Fruit fly (Drosophila melanogaster) Kc167 (cell line): Measurements from ENCODE around the gene RhoBTB.

Source experiments
- Myc ChIP-seq: fragments of >200 bp; optimal IDR thresholded peaks from 2 replicates; lab custom pipeline; 2017; ENCODE audit warnings: missing external identifiers
- Sin3A ChIP-seq: fragments of >200 bp; optimal IDR thresholded peaks from 2 replicates; lab custom pipeline; 2018; ENCODE audit warnings: missing external identifiers
- h ChIP-seq: fragments of >200 bp; optimal IDR thresholded peaks from 3 replicates; lab custom pipeline; 2018; ENCODE audit warnings: missing external identifiers
- insv ChIP-seq: fragments of >200 bp; optimal IDR thresholded peaks from 3 replicates; lab custom pipeline; 2018; ENCODE audit warnings: missing external identifiers
- psq ChIP-seq: fragments of >200 bp; optimal IDR thresholded peaks from 2 replicates; lab custom pipeline; 2017; ENCODE audit warnings: missing external identifiers
- ttk ChIP-seq: sonication (Bioruptor generic); optimal IDR thresholded peaks from 2 replicates; lab custom pipeline; 2017; ENCODE audit warnings: missing external identifiers

Gene RhoBTB

DNA sequence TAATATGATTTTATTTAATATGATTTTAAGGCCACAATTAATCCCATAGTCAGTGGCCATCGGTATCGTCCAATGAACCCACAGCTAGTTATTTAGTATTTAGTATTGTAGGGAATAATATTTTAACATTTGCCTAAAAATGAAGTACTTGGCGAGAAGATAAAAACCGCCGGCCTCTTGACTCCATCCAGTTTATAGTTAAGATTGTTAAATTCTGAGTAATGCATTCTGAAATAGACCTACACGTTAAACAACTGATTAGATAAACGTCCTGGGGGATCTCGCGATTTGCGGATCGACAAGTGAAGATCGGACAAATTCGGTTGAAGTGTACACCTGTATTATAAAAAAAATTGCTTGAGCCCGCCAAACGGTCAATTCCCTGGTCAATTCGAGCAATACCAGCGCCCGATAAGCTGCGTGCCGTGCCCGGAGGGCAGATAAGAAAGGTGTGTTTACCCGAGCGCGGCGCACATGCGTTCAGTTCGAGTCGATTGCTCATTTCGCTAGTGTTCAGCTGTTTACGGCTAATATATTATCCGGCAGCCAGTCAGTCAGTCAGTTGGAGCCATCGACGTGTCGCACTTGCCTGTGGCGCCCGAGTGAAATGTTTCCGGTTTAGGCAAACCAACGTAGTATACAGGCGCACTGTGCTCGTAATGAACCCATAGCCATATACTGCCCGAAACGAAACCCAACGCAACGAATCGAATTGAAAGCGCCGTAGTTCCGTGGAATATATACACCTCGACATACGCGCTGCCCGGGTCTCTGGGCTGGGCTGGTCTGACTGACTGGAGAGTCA is 11.2 kb downstream of the RhoBTB start:
- TF ChIP-seq ttk (lab: Kevin White, UChicago): no peak
- no peak for TF ChIP-seq insv (lab: Kevin White, UChicago)
- TF ChIP-seq h (lab: Kevin White, UChicago): no peak
- no peak for TF ChIP-seq Myc (lab: Kevin White, UChicago)
- TF ChIP-seq Sin3A (lab: Kevin White, UChicago): no peak
- TF ChIP-seq psq (lab: Kevin White, UChicago): no peak

DNA sequence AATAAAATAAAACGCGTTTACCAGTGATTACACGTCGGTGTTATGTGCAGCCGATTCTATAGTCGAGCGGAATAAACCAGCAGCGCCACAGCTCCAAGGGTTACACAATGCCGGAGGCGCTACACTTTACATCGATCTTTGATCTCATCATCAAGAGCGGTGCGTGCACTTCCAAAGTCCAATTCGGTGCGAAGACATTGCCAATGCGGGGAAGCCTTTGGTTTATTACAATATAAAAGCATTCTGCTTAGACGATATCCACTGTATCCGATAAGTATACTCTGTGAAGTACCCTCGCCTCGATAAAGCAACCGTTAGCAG is 11.8 kb downstream of the RhoBTB start:
- TF ChIP-seq insv (lab: Kevin White, UChicago): no peak
- no peak for TF ChIP-seq ttk (lab: Kevin White, UChicago)
- TF ChIP-seq h (lab: Kevin White, UChicago): no peak
- TF ChIP-seq Myc (lab: Kevin White, UChicago): no peak
- TF ChIP-seq psq (lab: Kevin White, UChicago): no peak
- TF ChIP-seq Sin3A (lab: Kevin White, UChicago): no peak

DNA sequence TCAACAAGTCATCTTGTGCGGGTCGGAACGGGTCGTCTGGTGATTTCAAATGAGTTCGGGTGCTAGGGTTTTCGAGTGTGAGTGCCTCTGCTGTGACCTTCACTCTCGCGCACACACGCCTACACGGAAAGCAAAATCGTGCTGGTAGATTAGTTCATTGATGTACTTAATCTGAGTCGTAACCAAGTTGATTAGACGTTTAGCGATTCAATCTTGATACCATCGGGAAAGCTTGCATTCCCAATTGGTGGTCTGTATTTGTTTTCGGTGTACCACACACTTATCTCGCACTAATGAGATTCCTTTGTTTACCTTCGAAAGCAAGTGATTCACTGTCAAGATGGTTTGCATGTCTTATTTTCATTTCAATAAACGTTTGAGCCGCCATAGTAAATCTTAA is 12.9 kb downstream of the RhoBTB start:
- TF ChIP-seq Sin3A (lab: Kevin White, UChicago): no peak
- TF ChIP-seq insv (lab: Kevin White, UChicago): no peak
- no peak for TF ChIP-seq ttk (lab: Kevin White, UChicago)
- no peak for TF ChIP-seq h (lab: Kevin White, UChicago)
- TF ChIP-seq Myc (lab: Kevin White, UChicago): no peak
- no peak for TF ChIP-seq psq (lab: Kevin White, UChicago)

DNA sequence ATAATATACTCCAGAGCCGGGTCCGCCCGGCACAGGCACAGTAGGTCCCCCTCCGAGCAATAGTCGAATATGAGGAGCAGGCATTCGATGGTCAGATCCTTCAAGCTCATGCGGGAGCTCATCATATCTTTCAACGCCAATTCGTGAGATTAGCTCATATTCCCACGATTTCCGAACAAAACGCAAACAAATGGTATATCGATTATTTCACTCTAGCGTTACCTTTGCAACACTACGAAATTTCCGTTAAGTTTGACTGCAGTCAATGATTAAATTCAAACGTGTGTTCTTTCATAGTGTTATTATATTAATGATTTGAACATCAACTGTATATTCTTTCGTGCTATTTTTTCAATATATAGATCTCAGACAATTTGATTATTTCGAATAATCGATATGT is 17.3 kb downstream of the RhoBTB start, which contains the start of gene CG33969:
CG33969 (minus strand) TSS at position 197 of the 400 bp plus-strand sequence.
- TF ChIP-seq Myc (lab: Kevin White, UChicago): no peak
- TF ChIP-seq Sin3A (lab: Kevin White, UChicago): no peak

DNA sequence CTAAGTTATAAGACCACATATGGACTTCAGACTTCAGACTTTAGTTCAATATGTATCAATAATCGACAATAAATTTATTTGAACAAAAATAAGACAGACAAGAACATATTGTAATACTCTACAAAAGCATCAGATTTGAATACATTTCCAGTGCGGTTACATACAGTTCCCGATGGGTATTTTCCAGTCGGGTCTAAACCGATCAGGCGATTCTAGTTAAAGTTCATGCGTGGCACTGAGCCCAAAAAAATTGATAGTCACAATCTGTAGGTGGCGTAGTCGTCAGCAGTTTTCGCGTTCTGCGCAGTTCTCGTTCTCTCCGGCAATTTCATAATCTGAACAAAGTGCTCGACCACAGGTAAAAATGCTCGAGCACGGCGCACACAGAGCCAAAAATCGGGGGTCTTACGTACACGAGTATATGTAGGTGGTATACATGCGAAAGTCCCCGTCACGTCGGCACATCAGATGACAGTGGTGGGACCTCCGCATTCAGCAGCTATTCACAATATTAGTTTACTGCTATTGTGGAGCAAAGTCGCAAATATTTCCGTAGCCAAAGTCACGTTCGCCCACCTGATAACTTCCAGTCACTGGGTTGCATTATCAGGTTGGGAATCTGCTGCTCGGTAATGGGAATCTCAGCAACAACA is 19.3 kb downstream of the RhoBTB start:
- TF ChIP-seq Sin3A (lab: Kevin White, UChicago): no peak

DNA sequence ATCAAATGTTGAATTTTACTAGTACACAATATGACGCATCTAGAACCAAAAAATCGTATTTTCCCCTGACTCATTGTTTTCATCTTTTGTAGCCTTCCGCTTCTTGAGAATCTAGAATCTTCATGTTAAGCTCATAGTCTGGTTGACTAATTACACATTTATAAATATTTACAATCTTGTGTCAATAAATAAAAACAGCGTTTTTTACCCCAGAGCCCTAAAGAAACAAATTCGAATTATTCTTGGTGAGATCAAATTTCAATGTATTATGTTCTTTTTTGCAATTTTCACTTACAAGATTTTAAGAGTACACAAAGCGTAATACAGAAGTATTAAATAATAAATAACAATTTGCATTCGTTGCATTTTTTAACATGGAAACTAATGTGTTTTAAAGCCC is 20.0 kb downstream of the RhoBTB start:
- TF ChIP-seq psq (lab: Kevin White, UChicago): no peak
- TF ChIP-seq h (lab: Kevin White, UChicago): no peak
- TF ChIP-seq Myc (lab: Kevin White, UChicago): no peak
- no peak for TF ChIP-seq insv (lab: Kevin White, UChicago)
- no peak for TF ChIP-seq Sin3A (lab: Kevin White, UChicago)
- no peak for TF ChIP-seq ttk (lab: Kevin White, UChicago)

DNA sequence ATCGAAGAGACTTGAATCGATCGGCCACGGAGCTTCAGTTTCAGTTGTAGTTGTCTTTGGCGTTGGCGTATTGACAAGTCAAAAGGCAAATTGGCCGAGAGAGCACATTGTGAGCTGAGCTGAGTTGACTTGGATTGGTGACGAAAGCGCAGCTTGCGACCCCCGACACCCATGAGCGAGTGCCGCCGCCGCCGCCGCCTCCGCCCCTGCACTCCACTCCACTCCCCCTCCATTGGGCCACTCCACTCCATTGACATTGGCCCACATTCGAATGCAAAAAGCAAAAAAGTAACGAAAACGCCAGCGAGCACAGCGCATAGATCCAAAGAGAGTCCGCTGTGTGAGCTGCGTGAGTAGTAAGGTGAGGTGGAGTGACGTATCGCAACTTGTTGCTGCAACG is 21.7 kb downstream of the RhoBTB start:
- TF ChIP-seq insv (lab: Kevin White, UChicago) (no peak), Myc (lab: Kevin White, UChicago) (no peak), psq (lab: Kevin White, UChicago) (no peak), ttk (lab: Kevin White, UChicago) (no peak), h (lab: Kevin White, UChicago) (no peak), Sin3A (lab: Kevin White, UChicago) (no peak)

DNA sequence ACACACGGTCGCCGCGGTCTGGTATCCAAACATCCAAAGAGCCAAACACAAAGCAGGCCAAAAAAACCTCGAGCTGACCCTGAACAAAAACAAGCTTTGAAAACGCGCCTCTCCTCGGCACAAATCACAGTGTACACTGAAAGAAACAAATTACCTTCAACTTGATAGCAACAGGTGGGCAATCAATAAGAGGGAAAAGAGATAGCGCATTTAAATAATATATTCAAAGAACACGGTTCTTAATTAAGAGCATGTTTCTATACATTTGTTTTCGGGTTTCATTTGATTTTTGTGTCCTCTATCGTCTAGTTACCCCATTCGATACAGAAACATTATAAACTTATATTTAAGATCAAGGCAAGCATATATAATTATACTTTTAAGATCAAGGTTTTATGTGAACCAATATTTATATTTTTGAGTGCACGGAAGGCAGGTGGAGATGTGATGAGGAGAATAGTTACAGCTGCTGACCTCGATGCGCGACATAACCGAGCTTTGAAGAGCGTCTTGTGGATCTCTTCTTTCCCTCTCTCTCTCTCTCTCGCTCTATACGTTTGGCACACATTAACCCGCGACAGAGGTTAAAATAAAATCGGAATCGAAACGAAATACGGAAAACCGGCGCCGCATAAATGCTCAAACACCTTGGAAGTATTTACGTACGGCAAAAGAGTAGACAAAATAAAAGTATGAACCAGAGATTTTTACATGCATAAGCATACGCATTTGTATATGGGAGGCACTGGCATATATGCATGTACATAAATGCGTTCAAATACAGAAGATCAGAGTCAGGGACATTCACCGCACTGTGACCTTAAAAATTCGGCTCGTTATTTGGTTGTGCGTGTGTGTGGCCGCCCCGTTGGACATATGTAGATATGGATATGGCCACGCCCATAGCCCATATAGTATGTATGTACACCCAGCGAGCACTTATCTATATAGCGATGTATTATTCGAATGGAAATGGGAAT is 22.5 kb downstream of the RhoBTB start:
- TF ChIP-seq insv (lab: Kevin White, UChicago) (no peak), Myc (lab: Kevin White, UChicago) (no peak), Sin3A (lab: Kevin White, UChicago) (no peak), h (lab: Kevin White, UChicago) (no peak), psq (lab: Kevin White, UChicago) (no peak), ttk (lab: Kevin White, UChicago) (no peak)

DNA sequence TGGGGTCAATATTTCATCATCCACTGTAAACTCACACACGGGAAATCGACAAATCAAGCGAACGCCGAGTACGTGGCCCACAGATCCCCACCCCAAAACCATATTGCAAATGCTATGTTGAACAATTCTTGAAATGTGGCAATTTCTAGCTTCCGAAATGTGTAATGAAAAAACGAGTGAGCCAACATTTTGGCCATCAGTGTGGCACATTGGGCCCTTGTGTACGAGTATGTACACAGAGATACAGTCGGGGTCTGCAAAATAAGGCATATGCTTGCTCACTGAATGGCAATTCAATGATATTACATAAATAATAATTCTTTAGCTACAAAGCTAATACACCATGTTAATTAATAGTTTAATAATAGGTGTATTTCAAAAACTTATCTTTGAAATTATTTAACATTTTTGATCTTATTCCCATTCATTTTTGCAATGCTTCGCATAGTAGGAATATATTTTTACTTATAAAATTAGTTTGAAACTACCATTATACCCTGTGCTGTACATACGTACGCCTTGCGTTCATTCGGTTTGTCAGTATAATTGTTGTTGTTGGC is 23.6 kb downstream of the RhoBTB start:
- TF ChIP-seq h (lab: Kevin White, UChicago) (no peak), insv (lab: Kevin White, UChicago) (no peak), Sin3A (lab: Kevin White, UChicago) (no peak), Myc (lab: Kevin White, UChicago) (no peak), ttk (lab: Kevin White, UChicago) (no peak)

DNA sequence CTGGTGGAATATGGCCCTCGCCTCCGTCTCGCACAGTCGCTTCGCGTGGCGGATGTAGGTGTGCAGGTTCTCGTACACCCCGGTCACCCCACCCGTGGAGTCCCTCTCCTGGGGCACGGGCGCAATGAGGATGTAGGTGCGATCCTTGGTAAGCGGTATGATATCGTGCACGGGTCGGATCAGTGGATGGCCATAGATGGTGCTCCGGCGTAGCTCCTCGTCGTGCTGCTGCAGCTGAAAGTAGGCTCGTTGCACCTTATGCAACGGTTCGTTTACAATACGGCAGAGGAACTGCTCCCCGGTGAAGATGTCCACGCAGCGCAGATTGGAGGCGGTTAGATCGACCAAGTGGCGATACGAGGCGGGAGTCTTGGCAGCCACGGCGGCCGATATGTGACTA is 24.5 kb downstream of the RhoBTB start:
- TF ChIP-seq psq (lab: Kevin White, UChicago) (no peak), ttk (lab: Kevin White, UChicago) (peak; percentile 98), Sin3A (lab: Kevin White, UChicago) (no peak)
